Worm (Caenorhabditis elegans) whole organism, L3 larva: ENCODE measurements around the gene fah-1.

Experiments used
- ZK546.5 ChIP-seq: sonication (generic microtip); optimal IDR thresholded peaks from 2 replicates; lab custom pipeline; 2017; ENCODE audit warnings: missing biosample characterization, missing genetic modification characterization
- aly-2 ChIP-seq: fragments of 150-350 bp; optimal IDR thresholded peaks from 2 replicates; lab custom pipeline; 2014; ENCODE audit warnings: missing biosample characterization, missing genetic modification characterization
- egl-5 ChIP-seq: fragments of 150-350 bp; optimal IDR thresholded peaks from 2 replicates; lab custom pipeline; 2017; ENCODE audit warnings: missing biosample characterization, missing genetic modification reagents, missing genetic modification characterization, inconsistent platforms
- elt-1 ChIP-seq: fragments of 150-350 bp; optimal IDR thresholded peaks from 2 replicates; lab custom pipeline; 2014; ENCODE audit warnings: missing biosample characterization, missing genetic modification characterization
- elt-3 ChIP-seq, 3 experiments: fragments of 150-350 bp in 1 of 3; sonication (generic microtip) in 2 of 3; optimal IDR thresholded peaks; 2 replicates in 2 of 3; 4 replicates in 1 of 3; lab custom pipeline; 2014 to 2017; ENCODE audit warnings: missing biosample characterization in 3 of 3, missing genetic modification characterization in 3 of 3
- lsy-12 ChIP-seq: sonication (generic microtip); optimal IDR thresholded peaks from 2 replicates; lab custom pipeline; 2016; ENCODE audit warnings: mild to moderate bottlenecking, missing genetic modification characterization, missing compliant biosample characterization
- mdl-1 ChIP-seq: fragments of 150-350 bp; optimal IDR thresholded peaks from 2 replicates; lab custom pipeline; 2014; ENCODE audit warnings: missing biosample characterization, missing genetic modification characterization
- nhr-23 ChIP-seq: fragments of 150-350 bp; optimal IDR thresholded peaks from 2 replicates; lab custom pipeline; 2014; ENCODE audit warnings: missing biosample characterization, missing genetic modification reagents, missing genetic modification characterization
- nhr-28 ChIP-seq: fragments of 150-350 bp; optimal IDR thresholded peaks from 2 replicates; lab custom pipeline; 2014; ENCODE audit warnings: missing biosample characterization, missing genetic modification characterization
- nhr-67 ChIP-seq: fragments of 150-350 bp; optimal IDR thresholded peaks from 2 replicates; lab custom pipeline; 2014; ENCODE audit warnings: missing biosample characterization, missing genetic modification characterization
- pha-4 ChIP-seq: fragments of 150-350 bp; optimal IDR thresholded peaks from 2 replicates; lab custom pipeline; 2014; ENCODE audit warnings: missing biosample characterization, missing genetic modification reagents, missing genetic modification characterization
- unc-62 ChIP-seq: fragments of 150-350 bp; sonication (generic microtip); optimal IDR thresholded peaks from 4 replicates; lab custom pipeline; 2014; ENCODE audit warnings: missing biosample characterization, missing genetic modification reagents, missing genetic modification characterization
- zag-1 ChIP-seq: fragments of 150-350 bp; optimal IDR thresholded peaks from 2 replicates; lab custom pipeline; 2014; ENCODE audit warnings: missing biosample characterization, missing genetic modification characterization
- ztf-4 ChIP-seq: fragments of 150-350 bp; optimal IDR thresholded peaks from 2 replicates; lab custom pipeline; 2014; ENCODE audit warnings: missing biosample characterization, missing genetic modification characterization

- TF ChIP-seq nhr-67 (tag; lab: Kevin White, UChicago) (no peak), unc-62 (GFP tag; lab: Kevin White, UChicago) (no peak), mdl-1 (no peak), zag-1 (no peak), ztf-4 (tag; lab: Kevin White, UChicago) (no peak), nhr-23 (tag; lab: Kevin White, UChicago) (no peak), elt-1 (tag; lab: Kevin White, UChicago) (no peak), nhr-28 (tag; lab: Kevin White, UChicago) (no peak), pha-4 (tag; lab: Kevin White, UChicago) (no peak), elt-3 (tag; optimal IDR thresholded peaks at IDR 0.05; lab: Kevin White, UChicago) (no peak), ZK546.5 (tag; lab: Kevin White, UChicago) (no peak), lsy-12 (tag; lab: Kevin White, UChicago) (no peak), aly-2 (tag; lab: Kevin White, UChicago) (no peak), egl-5 (no peak)
Observed at ce11 chrX:6427147-6427546, 21.6 kb downstream of the fah-1 start.
